Worm (Caenorhabditis elegans) whole organism, L2 larva: ENCODE data around the gene F47G3.4.

Source experiments
- egl-27 ChIP-seq: sonication (generic microtip); optimal IDR thresholded peaks from 3 replicates; lab custom pipeline; 2017; ENCODE audit warnings: missing biosample characterization, missing genetic modification reagents, missing genetic modification characterization
- peb-1 ChIP-seq: fragments of 150-350 bp; optimal IDR thresholded peaks from 2 replicates; lab custom pipeline; 2014; ENCODE audit warnings: missing biosample characterization, missing genetic modification characterization

DNA sequence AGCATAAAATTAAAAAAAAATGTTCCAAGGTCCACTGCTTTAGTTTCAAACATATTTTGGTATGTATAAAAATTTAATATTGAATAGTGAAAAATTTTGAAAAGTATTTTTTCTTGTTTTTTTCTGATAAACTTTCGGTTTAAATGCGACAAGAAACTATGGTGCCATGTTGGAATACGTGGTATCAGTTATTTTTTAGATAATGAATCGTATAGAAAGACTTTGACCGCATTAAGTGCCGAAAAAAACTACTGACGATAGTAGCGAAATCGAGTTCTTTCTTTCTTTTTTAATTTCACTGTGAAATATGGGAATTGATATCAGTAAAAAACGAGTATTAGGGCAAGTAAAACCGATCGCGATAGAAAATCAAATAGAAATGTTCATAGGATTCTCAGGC lies 15.5 kb upstream of the F47G3.4 start, which contains the start of gene T24D8.6:
- TF ChIP-seq egl-27 (tag; lab: Kevin White, UChicago) (no peak), peb-1 (tag; lab: Kevin White, UChicago) (no peak)
